Worm (Caenorhabditis elegans) whole organism, mixed stage, embryonic: Measurements from ENCODE around the gene acr-7.

Experiments
- blmp-1 ChIP-seq: fragments of 150-350 bp; optimal IDR thresholded peaks from 2 replicates; lab custom pipeline; 2014; ENCODE audit warnings: missing biosample characterization, missing genetic modification characterization
- ham-2 ChIP-seq: fragments of 200-800 bp; sonication (Bioruptor generic); optimal IDR thresholded peaks from 2 replicates; lab custom pipeline; 2018; ENCODE audit warnings: mild to moderate bottlenecking, missing genetic modification characterization, missing compliant biosample characterization
- hlh-1 ChIP-seq: fragments of 150-350 bp; optimal IDR thresholded peaks from 2 replicates; lab custom pipeline; 2014; ENCODE audit warnings: missing biosample characterization, missing genetic modification reagents, missing genetic modification characterization
- mep-1 ChIP-seq: fragments of 150-350 bp; optimal IDR thresholded peaks from 2 replicates; lab custom pipeline; 2017; ENCODE audit warnings: missing biosample characterization, missing genetic modification reagents, missing genetic modification characterization, inconsistent platforms
- nhr-12 ChIP-seq: fragments of 150-350 bp; optimal IDR thresholded peaks from 2 replicates; lab custom pipeline; 2014; ENCODE audit warnings: missing biosample characterization, missing genetic modification characterization
- nhr-28 ChIP-seq: fragments of 150-350 bp; optimal IDR thresholded peaks from 2 replicates; lab custom pipeline; 2014; ENCODE audit warnings: missing biosample characterization, missing genetic modification characterization
- snpc-4 ChIP-seq: fragments of 150-350 bp; optimal IDR thresholded peaks from 2 replicates; lab custom pipeline; 2014; ENCODE audit warnings: missing biosample characterization, missing genetic modification characterization
- unc-39 ChIP-seq: fragments of 150-350 bp; optimal IDR thresholded peaks from 2 replicates; lab custom pipeline; 2014; ENCODE audit warnings: missing biosample characterization, missing genetic modification characterization
- unc-62 ChIP-seq: fragments of 150-350 bp; optimal IDR thresholded peaks from 2 replicates; lab custom pipeline; 2014; ENCODE audit warnings: missing biosample characterization, missing genetic modification reagents, missing genetic modification characterization
- ztf-11 ChIP-seq: fragments of 150-350 bp; optimal IDR thresholded peaks from 2 replicates; lab custom pipeline; 2014; ENCODE audit warnings: missing biosample characterization, missing genetic modification characterization

DNA sequence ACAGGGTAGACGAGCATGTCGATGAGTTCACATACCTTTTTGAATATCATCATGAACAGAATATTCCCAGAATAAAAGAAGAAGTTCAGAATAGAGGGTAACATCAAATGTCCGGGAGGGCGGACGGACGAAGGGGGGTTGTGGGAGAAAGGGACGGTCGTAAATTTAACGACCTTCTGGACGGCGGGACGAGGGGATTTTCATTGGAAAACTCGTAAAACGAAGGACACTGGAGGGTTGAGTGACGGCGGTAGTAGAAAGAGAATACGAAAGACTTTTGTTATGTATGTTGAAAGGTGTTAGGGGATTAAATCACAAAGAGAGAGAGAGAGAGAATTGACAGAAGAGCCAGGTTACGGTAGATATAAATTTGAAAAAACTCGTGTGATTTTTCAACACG lies 978 bp upstream of the acr-7 start:
- TF ChIP-seq nhr-28 (no peak), nhr-12 (tag; lab: Kevin White, UChicago) (no peak), unc-62 (peak; percentile 7), blmp-1 (tag; lab: Kevin White, UChicago) (no peak), ham-2 (GFP tag; lab: Kevin White, UChicago) (no peak), ztf-11 (tag; lab: Kevin White, UChicago) (no peak), snpc-4 (no peak), unc-39 (tag; lab: Kevin White, UChicago) (no peak), mep-1 (no peak), hlh-1 (no peak)
